Worm (Caenorhabditis elegans) whole organism, L2 larva: Measurements from ENCODE around the gene F55B11.2.

ENCODE experiments used
- aly-2 ChIP-seq: fragments of 150-350 bp; optimal IDR thresholded peaks from 2 replicates; lab custom pipeline; 2014; ENCODE audit warnings: missing biosample characterization, missing genetic modification characterization
- ama-1 ChIP-seq: fragments of 150-350 bp; optimal IDR thresholded peaks from 2 replicates; lab custom pipeline; 2018; ENCODE audit warnings: inconsistent platforms
- dmd-4 ChIP-seq: sonication (generic microtip); optimal IDR thresholded peaks from 2 replicates; lab custom pipeline; 2017; ENCODE audit warnings: missing biosample characterization, missing genetic modification characterization
- egl-27 ChIP-seq: sonication (generic microtip); optimal IDR thresholded peaks from 3 replicates; lab custom pipeline; 2017; ENCODE audit warnings: missing biosample characterization, missing genetic modification reagents, missing genetic modification characterization
- elt-1 ChIP-seq: fragments of 150-350 bp; optimal IDR thresholded peaks from 2 replicates; lab custom pipeline; 2014; ENCODE audit warnings: missing biosample characterization, missing genetic modification characterization
- lin-39 ChIP-seq: fragments of 150-350 bp; optimal IDR thresholded peaks from 2 replicates; lab custom pipeline; 2014; ENCODE audit warnings: missing biosample characterization, missing genetic modification reagents, missing genetic modification characterization
- lsy-2 ChIP-seq, 2 experiments: fragments of 150-350 bp in 1 of 2; sonication (generic microtip) in 1 of 2; optimal IDR thresholded peaks; 2 replicates each; lab custom pipeline; 2014 to 2017; ENCODE audit warnings: missing biosample characterization in 2 of 2, missing genetic modification characterization in 2 of 2
- mab-5 ChIP-seq: fragments of 150-350 bp; optimal IDR thresholded peaks from 2 replicates; lab custom pipeline; 2014; ENCODE audit warnings: missing biosample characterization, missing genetic modification characterization
- mdl-1 ChIP-seq, 2 experiments: fragments of 150-350 bp in 1 of 2; sonication (generic microtip) in 1 of 2; optimal IDR thresholded peaks; 2 replicates each; lab custom pipeline; 2017; ENCODE audit warnings: missing biosample characterization in 2 of 2, missing genetic modification characterization in 2 of 2

- no peak for TF ChIP-seq mab-5 (tag; lab: Kevin White, UChicago)
- TF ChIP-seq lsy-2 (tag; optimal IDR thresholded peaks at IDR 0.05; lab: Kevin White, UChicago): no peak
- TF ChIP-seq dmd-4 (tag; lab: Kevin White, UChicago): no peak
- TF ChIP-seq aly-2 (tag; lab: Kevin White, UChicago): no peak
- no peak for TF ChIP-seq mdl-1 (tag; optimal IDR thresholded peaks at IDR 0.05; lab: Kevin White, UChicago)
- TF ChIP-seq elt-1 (tag; lab: Kevin White, UChicago): no peak
- no peak for TF ChIP-seq ama-1 (lab: Kevin White, UChicago)
- TF ChIP-seq lin-39 (tag; lab: Kevin White, UChicago): no peak
- TF ChIP-seq egl-27 (tag; lab: Kevin White, UChicago): no peak
Measured at ce11 chrIV:14384194-14384593, 38.9 kb downstream of the F55B11.2 start.
